Fruit fly (Drosophila melanogaster) whole organism, embryonic: ENCODE measurements around the gene CG12662.
A peak's percentile ranks its signal among the peaks of the same experiment; 100 is the strongest.

Experiments used
- Abd-B ChIP-seq: fragments of 200-800 bp; sonication (Bioruptor generic); optimal IDR thresholded peaks from 2 replicates; lab custom pipeline; 2018; ENCODE audit warnings: missing biosample characterization, mild to moderate bottlenecking, missing genetic modification characterization, moderate library complexity
- Adf1 ChIP-seq: fragments of 200-800 bp; sonication (Bioruptor generic); IDR thresholded peaks from 2 replicates; pipeline ENCODE4 v1.3.6; 2022; ENCODE audit warnings: missing biosample characterization, missing genetic modification characterization
- Antp ChIP-seq: fragments of 200-800 bp; sonication (Bioruptor generic); optimal IDR thresholded peaks from 3 replicates; lab custom pipeline; 2016; ENCODE audit warnings: missing biosample characterization, missing genetic modification characterization
- Awh ChIP-seq: fragments of 200-800 bp; sonication (Bioruptor generic); IDR thresholded peaks from 2 replicates; pipeline ENCODE4, ENCODE4 v1.3.6; 2022; ENCODE audit warnings: missing biosample characterization, missing genetic modification characterization
- CG13424 ChIP-seq: fragments of 200-800 bp; sonication (Bioruptor generic); optimal IDR thresholded peaks from 2 replicates; lab custom pipeline; 2019; ENCODE audit warnings: missing biosample characterization, mild to moderate bottlenecking, missing genetic modification characterization, moderate library complexity
- CG14050 ChIP-seq: fragments of 200-800 bp; sonication (Bioruptor generic); IDR thresholded peaks from 3 replicates; pipeline ENCODE4 v1.3.6; 2022; ENCODE audit warnings: missing biosample characterization, missing genetic modification characterization
- CG15011 ChIP-seq: fragments of 200-800 bp; sonication (Bioruptor generic); optimal IDR thresholded peaks from 3 replicates; lab custom pipeline; 2018; ENCODE audit warnings: missing biosample characterization, mild to moderate bottlenecking, missing genetic modification characterization
- CG15514 ChIP-seq: fragments of 200-800 bp; sonication (Bioruptor generic); optimal IDR thresholded peaks from 3 replicates; lab custom pipeline; 2017; ENCODE audit warnings: missing biosample characterization, missing genetic modification characterization, mild to moderate bottlenecking, moderate library complexity, missing genetic modification reagents
- CG16813 ChIP-seq: fragments of 200-800 bp; sonication (Bioruptor generic); IDR thresholded peaks from 3 replicates; pipeline ENCODE4 v1.3.6; 2022; ENCODE audit warnings: missing biosample characterization, missing genetic modification characterization; ENCODE audit not compliant: partially characterized antibody
- CG18262 ChIP-seq: fragments of 200-800 bp; optimal IDR thresholded peaks from 3 replicates; lab custom pipeline; 2019; ENCODE audit warnings: missing biosample characterization, mild to moderate bottlenecking, missing genetic modification characterization, moderate library complexity
- CG18764 ChIP-seq: fragments of 200-800 bp; sonication (Bioruptor generic); optimal IDR thresholded peaks from 3 replicates; lab custom pipeline; 2016; ENCODE audit warnings: missing biosample characterization, missing genetic modification characterization
- CG32772 ChIP-seq: fragments of 200-800 bp; sonication (Bioruptor generic); IDR thresholded peaks from 2 replicates; pipeline ENCODE4 v1.3.6; 2022; ENCODE audit warnings: missing biosample characterization, missing genetic modification characterization
- CG5245 ChIP-seq: fragments of 200-800 bp; sonication (Bioruptor generic); optimal IDR thresholded peaks from 3 replicates; lab custom pipeline; 2016; ENCODE audit warnings: missing biosample characterization, missing genetic modification characterization
- Deaf1 ChIP-seq: fragments of 200-800 bp; optimal IDR thresholded peaks from 3 replicates; lab custom pipeline; 2019; ENCODE audit warnings: missing biosample characterization, mild to moderate bottlenecking, missing genetic modification characterization, moderate library complexity
- Dip3 ChIP-seq: fragments of 200-800 bp; sonication (Bioruptor generic); optimal IDR thresholded peaks from 3 replicates; lab custom pipeline; 2016; ENCODE audit warnings: missing biosample characterization, missing genetic modification characterization
- Drgx ChIP-seq: fragments of 200-800 bp; sonication (Bioruptor generic); IDR thresholded peaks from 2 replicates; pipeline ENCODE4 v1.3.6; 2022; ENCODE audit warnings: missing biosample characterization, missing genetic modification characterization
- Ets65A ChIP-seq: fragments of 200-800 bp; sonication (Bioruptor generic); peaks from one replicate; lab custom pipeline; 2016; ENCODE audit warnings: missing biosample characterization, missing genetic modification characterization
- Hmr ChIP-seq: fragments of 200-800 bp; sonication (Bioruptor generic); optimal IDR thresholded peaks from 3 replicates; lab custom pipeline; 2017; ENCODE audit warnings: mild to moderate bottlenecking, missing biosample characterization, missing genetic modification reagents, missing genetic modification characterization
- Hmx ChIP-seq: fragments of 200-800 bp; sonication (Bioruptor generic); optimal IDR thresholded peaks from 2 replicates; lab custom pipeline; 2016; ENCODE audit warnings: missing biosample characterization, missing genetic modification characterization
- Neu2 ChIP-seq: fragments of 200-800 bp; sonication (Bioruptor generic); optimal IDR thresholded peaks from 3 replicates; lab custom pipeline; 2016; ENCODE audit warnings: missing biosample characterization, missing genetic modification characterization, borderline replicate concordance
- Rfx ChIP-seq: fragments of 200-800 bp; sonication (Bioruptor generic); IDR thresholded peaks from 2 replicates; pipeline ENCODE4 v1.3.6; 2022; ENCODE audit warnings: missing biosample characterization, missing genetic modification characterization
- Vsx1 ChIP-seq: fragments of 200-800 bp; sonication (Bioruptor generic); optimal IDR thresholded peaks from 2 replicates; lab custom pipeline; 2017; ENCODE audit warnings: missing biosample characterization, mild to moderate bottlenecking, missing genetic modification characterization, missing genetic modification reagents
- ara ChIP-seq: fragments of 200-800 bp; sonication (Bioruptor generic); IDR thresholded peaks from 2 replicates; pipeline ENCODE4 v1.3.6; 2022; ENCODE audit warnings: missing biosample characterization, missing genetic modification characterization
- ase ChIP-seq: fragments of 200-800 bp; sonication (Bioruptor generic); IDR thresholded peaks from 3 replicates; pipeline ENCODE4 v1.3.6; 2022; ENCODE audit warnings: missing biosample characterization, missing genetic modification characterization
- az2 ChIP-seq: fragments of 200-800 bp; sonication (Bioruptor generic); optimal IDR thresholded peaks from 3 replicates; lab custom pipeline; 2016; ENCODE audit warnings: missing biosample characterization, missing genetic modification characterization
- chn ChIP-seq: fragments of 200-800 bp; sonication (Bioruptor generic); optimal IDR thresholded peaks from 2 replicates; lab custom pipeline; 2016; ENCODE audit warnings: missing biosample characterization, missing genetic modification characterization
- dan ChIP-seq: fragments of 200-800 bp; sonication (Bioruptor generic); IDR thresholded peaks from 2 replicates; pipeline ENCODE4 v1.3.6; 2022; ENCODE audit warnings: missing biosample characterization, missing genetic modification characterization
- dati ChIP-seq: fragments of 200-800 bp; sonication (Bioruptor generic); IDR thresholded peaks from 2 replicates; pipeline ENCODE4 v1.3.6; 2022; ENCODE audit warnings: missing biosample characterization, missing genetic modification characterization
- dmrt11E ChIP-seq: fragments of 200-800 bp; sonication (Bioruptor generic); optimal IDR thresholded peaks from 3 replicates; lab custom pipeline; 2018; ENCODE audit warnings: missing biosample characterization, mild to moderate bottlenecking, missing genetic modification characterization, moderate library complexity
- esg ChIP-seq: fragments of 200-800 bp; sonication (Bioruptor generic); conservative IDR thresholded peaks from 2 replicates; pipeline ENCODE4 v1.3.6; 2022; ENCODE audit warnings: missing biosample characterization, missing genetic modification characterization
- ewg ChIP-seq: fragments of 200-800 bp; sonication (Bioruptor generic); optimal IDR thresholded peaks from 3 replicates; lab custom pipeline; 2017; ENCODE audit warnings: mild to moderate bottlenecking, missing biosample characterization, missing genetic modification reagents, missing genetic modification characterization
- gce ChIP-seq: fragments of 200-800 bp; sonication (Bioruptor generic); IDR thresholded peaks from 3 replicates; pipeline ENCODE4 v1.3.6; 2022; ENCODE audit warnings: missing biosample characterization, missing genetic modification characterization
- gcm ChIP-seq: fragments of 200-800 bp; sonication (Bioruptor generic); optimal IDR thresholded peaks from 2 replicates; lab custom pipeline; 2019; ENCODE audit warnings: missing biosample characterization, mild to moderate bottlenecking, missing genetic modification characterization, moderate library complexity
- gcm2 ChIP-seq: fragments of 200-800 bp; sonication (Bioruptor generic); optimal IDR thresholded peaks from 2 replicates; lab custom pipeline; 2016; ENCODE audit warnings: missing biosample characterization, missing genetic modification characterization
- gsb ChIP-seq: fragments of 200-800 bp; sonication (Bioruptor generic); IDR thresholded peaks from 2 replicates; pipeline ENCODE4 v1.3.6; 2022; ENCODE audit warnings: missing biosample characterization, missing genetic modification characterization
- insv ChIP-seq, 2 experiments: fragments of 200-800 bp; sonication (Bioruptor generic); optimal IDR thresholded peaks; 3 replicates each; lab custom pipeline; 2016 to 2018; ENCODE audit warnings: missing biosample characterization in 2 of 2, missing genetic modification characterization in 2 of 2
- knrl ChIP-seq: fragments of 200-800 bp; sonication (Bioruptor generic); IDR thresholded peaks from 3 replicates; pipeline ENCODE4 v1.3.6; 2022; ENCODE audit warnings: missing biosample characterization, missing genetic modification characterization; ENCODE audit not compliant: partially characterized antibody
- lab ChIP-seq: fragments of 200-800 bp; sonication (Bioruptor generic); optimal IDR thresholded peaks from 3 replicates; lab custom pipeline; 2017; ENCODE audit warnings: missing biosample characterization, missing genetic modification characterization, mild to moderate bottlenecking, moderate library complexity, missing genetic modification reagents
- nerfin-1 ChIP-seq: fragments of 200-800 bp; sonication (Bioruptor generic); optimal IDR thresholded peaks from 3 replicates; lab custom pipeline; 2019; ENCODE audit warnings: missing biosample characterization, mild to moderate bottlenecking, missing genetic modification characterization, moderate library complexity
- peb ChIP-seq: fragments of 200-800 bp; sonication (Bioruptor generic); IDR thresholded peaks from 2 replicates; pipeline ENCODE4 v1.3.6; 2022; ENCODE audit warnings: missing biosample characterization, missing genetic modification characterization
- ranshi ChIP-seq: fragments of 200-800 bp; sonication (Bioruptor generic); IDR thresholded peaks from 2 replicates; pipeline ENCODE4 v1.3.6; 2022; ENCODE audit warnings: missing biosample characterization, missing genetic modification characterization
- slbo ChIP-seq: fragments of 200-800 bp; sonication (Bioruptor generic); IDR thresholded peaks from 2 replicates; pipeline ENCODE4 v1.3.6; 2022; ENCODE audit warnings: missing biosample characterization, missing genetic modification characterization
- sna ChIP-seq: fragments of 200-800 bp; sonication (Bioruptor generic); IDR thresholded peaks from 2 replicates; pipeline ENCODE4 v1.3.6; 2022; ENCODE audit warnings: missing biosample characterization, missing genetic modification characterization; ENCODE audit not compliant: partially characterized antibody
- so ChIP-seq: fragments of 200-800 bp; sonication (Bioruptor generic); IDR thresholded peaks from 3 replicates; pipeline ENCODE4 v1.3.6; 2022; ENCODE audit warnings: missing biosample characterization, missing genetic modification characterization
- tgo ChIP-seq: fragments of 200-800 bp; sonication (Bioruptor generic); IDR thresholded peaks from 3 replicates; pipeline ENCODE4 v1.3.6; 2022; ENCODE audit warnings: missing biosample characterization, missing genetic modification characterization
- toy ChIP-seq: fragments of 200-800 bp; sonication (Bioruptor generic); IDR thresholded peaks from 2 replicates; pipeline ENCODE4 v1.3.6; 2022; ENCODE audit warnings: missing biosample characterization, missing genetic modification characterization
- trem ChIP-seq: fragments of 200-800 bp; optimal IDR thresholded peaks from 3 replicates; lab custom pipeline; 2019; ENCODE audit warnings: missing biosample characterization, mild to moderate bottlenecking, missing genetic modification characterization, moderate library complexity
- tup ChIP-seq: fragments of 200-800 bp; sonication (Bioruptor generic); optimal IDR thresholded peaks from 2 replicates; lab custom pipeline; 2016; ENCODE audit warnings: missing biosample characterization, mild to moderate bottlenecking, missing genetic modification characterization, moderate library complexity
- vvl ChIP-seq: fragments of 200-800 bp; sonication (Bioruptor generic); IDR thresholded peaks from 2 replicates; pipeline ENCODE4 v1.3.6; 2022; ENCODE audit warnings: missing biosample characterization, missing genetic modification characterization
- wor ChIP-seq: fragments of 200-800 bp; sonication (Bioruptor generic); IDR thresholded peaks from 2 replicates; pipeline ENCODE4 v1.3.6; 2022; ENCODE audit warnings: missing biosample characterization, missing genetic modification characterization
- zfh2 ChIP-seq: fragments of 200-800 bp; sonication (Bioruptor generic); optimal IDR thresholded peaks from 2 replicates; lab custom pipeline; 2016; ENCODE audit warnings: missing biosample characterization, missing genetic modification characterization

CG12662 gene

DNA sequence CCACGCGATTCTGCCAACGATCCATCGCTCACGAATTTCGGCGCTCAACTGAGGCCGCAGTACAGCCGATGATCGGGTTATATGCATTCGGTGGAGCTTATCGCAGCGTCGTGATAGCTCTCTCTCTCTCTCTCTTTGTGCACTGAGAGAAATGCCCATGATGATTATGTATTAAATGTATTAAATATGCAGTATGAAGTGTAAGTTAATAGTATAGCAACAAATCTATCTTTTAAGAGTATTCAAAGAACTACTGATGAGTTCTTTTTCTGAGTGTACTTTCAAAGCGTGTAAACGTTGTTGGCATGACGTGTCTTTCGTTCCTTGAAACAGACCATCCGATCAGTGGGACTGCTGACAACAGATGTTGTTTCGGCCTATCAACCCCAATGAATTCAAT lies 10.0 kb downstream of the CG12662 start, which contains the start of gene CG10962:
Gene CG10962, minus strand, starts transcription at position 53 of the 400 bp plus-strand sequence.
- peak; percentile 71 for TF ChIP-seq CG13424 (tag; lab: Kevin White, UChicago)
- peak; percentile 62 for TF ChIP-seq az2 (GFP tag; lab: Kevin White, UChicago)
- peak; percentile 88 for TF ChIP-seq vvl (GFP tag; lab: Robert Waterston, UW)
- TF ChIP-seq Vsx1 (GFP tag; lab: Kevin White, UChicago), result peak; percentile 3
- TF ChIP-seq gcm2 (GFP tag; lab: Kevin White, UChicago), result no peak
- TF ChIP-seq CG18764 (GFP tag; lab: Kevin White, UChicago), result no peak
- no peak for TF ChIP-seq CG16813 (GFP tag; lab: Robert Waterston, UW)
- peak; percentile 43 for TF ChIP-seq esg
- TF ChIP-seq tgo (GFP tag; lab: Robert Waterston, UW), result peak; percentile 72
- peak; percentile 50 for TF ChIP-seq CG18262 (tag; lab: Kevin White, UChicago)
- no peak for TF ChIP-seq knrl
- TF ChIP-seq gsb (GFP tag; lab: Robert Waterston, UW), result peak; percentile 32; the same call in 1 of the 2 replicates
- no peak for TF ChIP-seq Neu2
- TF ChIP-seq CG5245 (GFP tag; lab: Kevin White, UChicago), result peak; percentile 13
- TF ChIP-seq peb (GFP tag; lab: Robert Waterston, UW), result no peak
- peak; percentile 54 for TF ChIP-seq CG15514 (GFP tag; lab: Kevin White, UChicago)
- peak; percentile 14 for TF ChIP-seq Hmx (GFP tag; lab: Kevin White, UChicago)
- no peak for TF ChIP-seq sna (GFP tag; lab: Robert Waterston, UW)
- peak; percentile 62 for TF ChIP-seq zfh2 (GFP tag; lab: Kevin White, UChicago)
- TF ChIP-seq dmrt11E (tag; lab: Kevin White, UChicago), result peak; percentile 14
- TF ChIP-seq toy (GFP tag; lab: Robert Waterston, UW), result no peak
- TF ChIP-seq ara (GFP tag; lab: Robert Waterston, UW), result peak; percentile 52; the same call in 1 of the 2 replicates
- peak; percentile 1 for TF ChIP-seq tup (GFP tag; lab: Kevin White, UChicago)
- TF ChIP-seq CG15011 (GFP tag; lab: Kevin White, UChicago), result peak; percentile 15
- TF ChIP-seq lab (GFP tag; lab: Kevin White, UChicago), result peak; percentile 81
- TF ChIP-seq dati (GFP tag; lab: Robert Waterston, UW), result peak; percentile 33; the same call in 1 of the 2 replicates
- TF ChIP-seq Abd-B (GFP tag; lab: Kevin White, UChicago), result peak; percentile 60
- peak; percentile 38 for TF ChIP-seq Dip3 (GFP tag; lab: Kevin White, UChicago)
- no peak for TF ChIP-seq gcm
- TF ChIP-seq wor (GFP tag; lab: Robert Waterston, UW), result peak; percentile 42
- TF ChIP-seq CG14050 (GFP tag; lab: Robert Waterston, UW), result peak; percentile 59
- TF ChIP-seq slbo (GFP tag; lab: Robert Waterston, UW), result peak; percentile 83
- TF ChIP-seq dan (GFP tag; lab: Robert Waterston, UW), result no peak
- TF ChIP-seq Rfx, result peak; percentile 82
- 0 out of 2 replicates have a peak, but pooled peaks have one; percentile 31 for TF ChIP-seq Awh (GFP tag; lab: Robert Waterston, UW)
- no peak for TF ChIP-seq trem (tag; lab: Kevin White, UChicago)
- TF ChIP-seq ranshi (GFP tag; lab: Robert Waterston, UW), result peak; percentile 58
- peak; percentile 71; the same call in 2 of the 3 replicates for TF ChIP-seq gce
- no peak for TF ChIP-seq insv (GFP tag; optimal IDR thresholded peaks at IDR 0.05; lab: Kevin White, UChicago)
- peak; percentile 46; the same call in 1 of the 3 replicates for TF ChIP-seq so (GFP tag; lab: Robert Waterston, UW)
- TF ChIP-seq Deaf1 (tag; lab: Kevin White, UChicago), result peak; percentile 71
- peak; percentile 32 for TF ChIP-seq chn
- no peak for TF ChIP-seq nerfin-1 (tag; lab: Kevin White, UChicago)
- peak; percentile 73 for TF ChIP-seq Drgx (GFP tag; lab: Robert Waterston, UW)
- TF ChIP-seq Ets65A (GFP tag; lab: Kevin White, UChicago), result peak; percentile 1
- peak; percentile 48 for TF ChIP-seq Adf1
- peak; percentile 23 for TF ChIP-seq ewg (GFP tag; lab: Kevin White, UChicago)
- TF ChIP-seq Antp (GFP tag; lab: Kevin White, UChicago), result peak; percentile 42
- peak; percentile 69 for TF ChIP-seq CG32772 (GFP tag; lab: Robert Waterston, UW)
- peak; percentile 60 for TF ChIP-seq Hmr
- peak; percentile 66; the same call in 2 of the 3 replicates for TF ChIP-seq ase (GFP tag; lab: Robert Waterston, UW)
